Fruit fly (Drosophila melanogaster) whole organism, embryonic: ENCODE results near the gene CG17202.

Source experiments
- Atf-2 ChIP-seq: fragments of 200-800 bp; sonication (Bioruptor generic); optimal IDR thresholded peaks from 2 replicates; lab custom pipeline; 2016; ENCODE audit warnings: missing biosample characterization, missing genetic modification characterization
- B-H1 ChIP-seq: fragments of 200-800 bp; sonication (Bioruptor generic); IDR thresholded peaks from 3 replicates; pipeline ENCODE4 v1.3.6; 2022; ENCODE audit warnings: missing biosample characterization, missing genetic modification characterization
- CG12155 ChIP-seq: fragments of 200-800 bp; sonication (Bioruptor generic); optimal IDR thresholded peaks from 3 replicates; lab custom pipeline; 2016; ENCODE audit warnings: missing biosample characterization, missing genetic modification characterization
- CG1233 ChIP-seq: fragments of 200-800 bp; sonication (Bioruptor generic); optimal IDR thresholded peaks from 4 replicates; lab custom pipeline; 2018; ENCODE audit warnings: missing biosample characterization, mild to moderate bottlenecking, missing genetic modification characterization
- CG13296 ChIP-seq: fragments of 200-800 bp; sonication (Bioruptor generic); optimal IDR thresholded peaks from 3 replicates; lab custom pipeline; 2018; ENCODE audit warnings: missing biosample characterization, mild to moderate bottlenecking, missing genetic modification characterization
- CG14710 ChIP-seq: fragments of 200-800 bp; sonication (Bioruptor generic); optimal IDR thresholded peaks from 3 replicates; lab custom pipeline; 2019; ENCODE audit warnings: missing biosample characterization, mild to moderate bottlenecking, missing genetic modification characterization, moderate library complexity
- CG15514 ChIP-seq: fragments of 200-800 bp; sonication (Bioruptor generic); optimal IDR thresholded peaks from 3 replicates; lab custom pipeline; 2017; ENCODE audit warnings: missing biosample characterization, missing genetic modification characterization, mild to moderate bottlenecking, moderate library complexity, missing genetic modification reagents
- CG17361 ChIP-seq: fragments of 200-800 bp; sonication (Bioruptor generic); IDR thresholded peaks from 3 replicates; pipeline ENCODE4 v1.3.6; 2022; ENCODE audit warnings: missing biosample characterization, missing genetic modification characterization
- CG17385 ChIP-seq: fragments of 200-800 bp; sonication (Bioruptor generic); optimal IDR thresholded peaks from 3 replicates; lab custom pipeline; 2018; ENCODE audit warnings: missing biosample characterization, mild to moderate bottlenecking, missing genetic modification characterization
- CG31224 ChIP-seq: fragments of 200-800 bp; sonication (Bioruptor generic); IDR thresholded peaks from 2 replicates; pipeline ENCODE4 v1.3.6; 2022; ENCODE audit warnings: missing biosample characterization, missing genetic modification characterization
- CG34224 ChIP-seq: fragments of 200-800 bp; sonication (Bioruptor generic); IDR thresholded peaks from 3 replicates; pipeline ENCODE4 v1.3.6; 2022; ENCODE audit warnings: missing biosample characterization, missing genetic modification characterization; ENCODE audit not compliant: partially characterized antibody
- CG4404 ChIP-seq: fragments of 200-800 bp; sonication (Bioruptor generic); IDR thresholded peaks from 2 replicates; pipeline ENCODE4 v1.3.6; 2022; ENCODE audit warnings: missing biosample characterization, missing genetic modification characterization
- CG5180 ChIP-seq: fragments of 200-800 bp; sonication (Bioruptor generic); optimal IDR thresholded peaks from 3 replicates; lab custom pipeline; 2017; ENCODE audit warnings: missing biosample characterization, missing genetic modification characterization, mild to moderate bottlenecking, moderate library complexity, missing genetic modification reagents
- CG6765 ChIP-seq: fragments of 200-800 bp; sonication (Bioruptor generic); optimal IDR thresholded peaks from 3 replicates; lab custom pipeline; 2017; ENCODE audit warnings: missing biosample characterization, mild to moderate bottlenecking, missing genetic modification characterization
- CG7271 ChIP-seq: fragments of 200-800 bp; sonication (Bioruptor generic); optimal IDR thresholded peaks from 2 replicates; lab custom pipeline; 2018; ENCODE audit warnings: missing biosample characterization, mild to moderate bottlenecking, missing genetic modification characterization, moderate library complexity
- CG8281 ChIP-seq: fragments of 200-800 bp; sonication (Bioruptor generic); optimal IDR thresholded peaks from 2 replicates; lab custom pipeline; 2018; ENCODE audit warnings: missing biosample characterization, mild to moderate bottlenecking, missing genetic modification characterization, moderate library complexity
- Dip3 ChIP-seq: fragments of 200-800 bp; sonication (Bioruptor generic); optimal IDR thresholded peaks from 3 replicates; lab custom pipeline; 2016; ENCODE audit warnings: missing biosample characterization, missing genetic modification characterization
- Dll ChIP-seq: fragments of 200-800 bp; sonication (Bioruptor generic); IDR thresholded peaks from 4 replicates; pipeline ENCODE4 v1.3.6; 2022; ENCODE audit warnings: missing biosample characterization, missing genetic modification characterization; ENCODE audit not compliant: partially characterized antibody
- Dp ChIP-seq: fragments of 200-800 bp; sonication (Bioruptor generic); optimal IDR thresholded peaks from 2 replicates; lab custom pipeline; 2018; ENCODE audit warnings: missing biosample characterization, mild to moderate bottlenecking, missing genetic modification characterization, moderate library complexity
- E2f2 ChIP-seq: fragments of 200-800 bp; sonication (Bioruptor generic); IDR thresholded peaks from 2 replicates; pipeline ENCODE4 v1.3.6; 2022; ENCODE audit warnings: missing biosample characterization, missing genetic modification characterization
- Ets97D ChIP-seq: fragments of 200-800 bp; sonication (Bioruptor generic); optimal IDR thresholded peaks from 3 replicates; lab custom pipeline; 2016; ENCODE audit warnings: missing biosample characterization, missing genetic modification characterization
- Fer3 ChIP-seq: fragments of 200-800 bp; sonication (Bioruptor generic); optimal IDR thresholded peaks from 2 replicates; lab custom pipeline; 2018; ENCODE audit warnings: missing biosample characterization, mild to moderate bottlenecking, missing genetic modification characterization, moderate library complexity
- HLH4C ChIP-seq: fragments of 200-800 bp; sonication (Bioruptor generic); IDR thresholded peaks from 3 replicates; pipeline ENCODE4 v1.3.6; 2022; ENCODE audit warnings: missing biosample characterization, missing genetic modification characterization; ENCODE audit not compliant: partially characterized antibody
- Hr3 ChIP-seq: fragments of 200-800 bp; sonication (Bioruptor generic); optimal IDR thresholded peaks from 3 replicates; lab custom pipeline; 2016; ENCODE audit warnings: missing biosample characterization, missing genetic modification characterization
- Lim3 ChIP-seq: fragments of 200-800 bp; sonication (Bioruptor generic); IDR thresholded peaks from 2 replicates; pipeline ENCODE4 v1.3.6; 2022; ENCODE audit warnings: missing biosample characterization, missing genetic modification characterization
- NC2β ChIP-seq: fragments of 200-800 bp; sonication (Bioruptor generic); optimal IDR thresholded peaks from 2 replicates; lab custom pipeline; 2016; ENCODE audit warnings: missing biosample characterization, missing genetic modification characterization
- Neu2 ChIP-seq: fragments of 200-800 bp; sonication (Bioruptor generic); optimal IDR thresholded peaks from 3 replicates; lab custom pipeline; 2016; ENCODE audit warnings: missing biosample characterization, missing genetic modification characterization, borderline replicate concordance
- NfI ChIP-seq: fragments of 200-800 bp; sonication (Bioruptor generic); optimal IDR thresholded peaks from 3 replicates; lab custom pipeline; 2018; ENCODE audit warnings: missing biosample characterization, mild to moderate bottlenecking, missing genetic modification characterization, moderate library complexity
- Scr ChIP-seq: fragments of 200-800 bp; sonication (Bioruptor generic); IDR thresholded peaks from 2 replicates; pipeline ENCODE4 v1.3.6; 2022; ENCODE audit warnings: missing biosample characterization, missing genetic modification characterization; ENCODE audit not compliant: partially characterized antibody
- Ssrp ChIP-seq: fragments of 200-800 bp; sonication (Bioruptor generic); optimal IDR thresholded peaks from 2 replicates; lab custom pipeline; 2018; ENCODE audit warnings: missing biosample characterization, mild to moderate bottlenecking, missing genetic modification characterization, moderate library complexity
- TFAM ChIP-seq: fragments of 200-800 bp; sonication (Bioruptor generic); optimal IDR thresholded peaks from 2 replicates; lab custom pipeline; 2017; ENCODE audit warnings: missing biosample characterization, missing genetic modification characterization, inconsistent platforms
- abd-A ChIP-seq: fragments of 200-800 bp; sonication (Bioruptor generic); optimal IDR thresholded peaks from 3 replicates; lab custom pipeline; 2019; ENCODE audit warnings: missing biosample characterization, mild to moderate bottlenecking, missing genetic modification characterization, moderate library complexity
- h ChIP-seq: fragments of >200 bp; optimal IDR thresholded peaks from 2 replicates; lab custom pipeline; 2017
- inv ChIP-seq: fragments of 200-800 bp; sonication (Bioruptor generic); IDR thresholded peaks from 2 replicates; pipeline ENCODE4 v1.3.6; 2022; ENCODE audit warnings: missing biosample characterization, missing genetic modification characterization; ENCODE audit not compliant: partially characterized antibody
- lbe ChIP-seq: fragments of 200-800 bp; sonication (Bioruptor generic); optimal IDR thresholded peaks from 2 replicates; lab custom pipeline; 2016; ENCODE audit warnings: missing biosample characterization, mild to moderate bottlenecking, missing genetic modification characterization
- lmd ChIP-seq: fragments of 200-800 bp; sonication (Bioruptor generic); IDR thresholded peaks from 2 replicates; pipeline ENCODE4 v1.3.6; 2022; ENCODE audit warnings: missing biosample characterization, missing genetic modification characterization
- lov ChIP-seq, 2 experiments: fragments of 200-800 bp in 1 of 2; fragments of >200 bp in 1 of 2; sonication (Bioruptor generic) in 1 of 2; IDR thresholded peaks in 1 of 2; optimal IDR thresholded peaks in 1 of 2; 2 replicates in 1 of 2; 3 replicates in 1 of 2; pipeline versions ENCODE4 v1.3.6 to Lab custom; 2017 to 2022; ENCODE audit warnings: missing biosample characterization in 1 of 2, missing genetic modification characterization in 1 of 2
- mld ChIP-seq: fragments of 200-800 bp; sonication (Bioruptor generic); IDR thresholded peaks from 3 replicates; pipeline ENCODE4 v1.3.6; 2022; ENCODE audit warnings: missing biosample characterization, missing genetic modification characterization; ENCODE audit not compliant: partially characterized antibody
- nerfin-2 ChIP-seq: fragments of 200-800 bp; sonication (Bioruptor generic); IDR thresholded peaks from 2 replicates; pipeline ENCODE4 v1.3.6; 2022; ENCODE audit warnings: missing biosample characterization, missing genetic modification characterization; ENCODE audit not compliant: partially characterized antibody
- nom ChIP-seq: fragments of 200-800 bp; sonication (Bioruptor generic); optimal IDR thresholded peaks from 2 replicates; lab custom pipeline; 2017; ENCODE audit warnings: missing biosample characterization, missing genetic modification characterization, mild to moderate bottlenecking, moderate library complexity, missing genetic modification reagents
- pzg ChIP-seq: fragments of 200-800 bp; sonication (Bioruptor generic); optimal IDR thresholded peaks from 3 replicates; lab custom pipeline; 2018; ENCODE audit warnings: missing biosample characterization, mild to moderate bottlenecking, missing genetic modification characterization, moderate library complexity
- repo ChIP-seq: fragments of 200-800 bp; sonication (Bioruptor generic); optimal IDR thresholded peaks from 2 replicates; lab custom pipeline; 2016; ENCODE audit warnings: missing biosample characterization, missing genetic modification characterization
- schlank ChIP-seq: fragments of 200-800 bp; sonication (Bioruptor generic); optimal IDR thresholded peaks from 2 replicates; lab custom pipeline; 2018; ENCODE audit warnings: missing biosample characterization, mild to moderate bottlenecking, missing genetic modification characterization
- sima ChIP-seq: fragments of 200-800 bp; sonication (Bioruptor generic); optimal IDR thresholded peaks from 2 replicates; lab custom pipeline; 2016; ENCODE audit warnings: missing biosample characterization, missing genetic modification characterization
- stwl ChIP-seq: fragments of 200-800 bp; sonication (Bioruptor generic); optimal IDR thresholded peaks from 3 replicates; lab custom pipeline; 2018; ENCODE audit warnings: missing biosample characterization, mild to moderate bottlenecking, missing genetic modification characterization, moderate library complexity
- tna ChIP-seq: fragments of 200-800 bp; sonication (Bioruptor generic); IDR thresholded peaks from 2 replicates; pipeline ENCODE4 v1.3.6; 2022; ENCODE audit warnings: missing biosample characterization, missing genetic modification characterization; ENCODE audit not compliant: partially characterized antibody
- ttk ChIP-seq: fragments of 200-800 bp; sonication (Bioruptor generic); IDR thresholded peaks from 2 replicates; pipeline ENCODE4 v2.1.2; 2022; ENCODE audit warnings: missing biosample characterization, missing genetic modification characterization
- unc-4 ChIP-seq: fragments of 200-800 bp; sonication (Bioruptor generic); IDR thresholded peaks from 2 replicates; pipeline ENCODE4 v1.3.6; 2022; ENCODE audit warnings: missing biosample characterization, missing genetic modification characterization; ENCODE audit not compliant: partially characterized antibody
- wek ChIP-seq: fragments of 200-800 bp; sonication (Bioruptor generic); optimal IDR thresholded peaks from 3 replicates; lab custom pipeline; 2018; ENCODE audit warnings: missing biosample characterization, mild to moderate bottlenecking, missing genetic modification characterization, moderate library complexity

The CG17202 gene

DNA sequence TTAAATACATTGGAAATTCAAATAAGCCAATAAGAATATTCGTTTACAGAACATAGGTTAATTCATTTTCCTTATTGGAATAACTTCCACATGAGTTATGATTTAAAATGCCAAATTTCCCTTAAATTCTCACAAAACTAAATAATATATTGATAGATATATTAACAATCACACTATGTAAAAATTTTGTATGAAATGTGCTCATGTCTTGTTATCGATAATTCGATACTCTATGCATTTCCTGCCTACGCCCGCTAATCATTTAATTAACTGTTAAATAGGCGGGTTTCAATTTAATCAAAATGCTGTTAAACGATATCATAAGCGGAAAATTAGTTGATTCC, 3.7 kb downstream of the CG17202 start, which contains the start of gene NANS:
Gene NANS (plus strand): TSS at position 269 of the 344 bp plus-strand sequence.
- TF ChIP-seq HLH4C (GFP tag; lab: Robert Waterston, UW) (peak; percentile 41; the same call in 1 of the 3 replicates), Atf-2 (no peak), wek (GFP tag; lab: Kevin White, UChicago) (no peak), nom (GFP tag; lab: Kevin White, UChicago) (no peak), nerfin-2 (GFP tag; lab: Robert Waterston, UW) (peak; percentile 38; the same call in 1 of the 2 replicates), CG34224 (GFP tag; lab: Robert Waterston, UW) (peak; percentile 65), Ssrp (tag; lab: Kevin White, UChicago) (no peak), Neu2 (GFP tag; lab: Kevin White, UChicago) (no peak), Ets97D (GFP tag; lab: Kevin White, UChicago) (no peak), mld (GFP tag; lab: Robert Waterston, UW) (0 out of 3 replicates have a peak, but pooled peaks have one; percentile 5), CG4404 (GFP tag; lab: Robert Waterston, UW) (no peak), CG17385 (GFP tag; lab: Kevin White, UChicago) (peak; percentile 21), stwl (peak; percentile 6), CG31224 (GFP tag; lab: Robert Waterston, UW) (no peak), CG8281 (tag; lab: Kevin White, UChicago) (no peak), pzg (GFP tag; lab: Kevin White, UChicago) (no peak), CG6765 (GFP tag; lab: Kevin White, UChicago) (peak; percentile 3), Dip3 (GFP tag; lab: Kevin White, UChicago) (no peak), abd-A (tag; lab: Kevin White, UChicago) (no peak), inv (0 out of 2 replicates have a peak, but pooled peaks have one; percentile 4), E2f2 (GFP tag; lab: Robert Waterston, UW) (peak; percentile 57), sima (GFP tag; lab: Kevin White, UChicago) (no peak), Fer3 (tag; lab: Kevin White, UChicago) (peak; percentile 9), lmd (GFP tag; lab: Robert Waterston, UW) (no peak), Hr3 (GFP tag; lab: Kevin White, UChicago) (no peak), Dll (peak; percentile 44; the same call in 1 of the 4 replicates), CG12155 (GFP tag; lab: Kevin White, UChicago) (no peak), CG7271 (tag; lab: Kevin White, UChicago) (no peak), repo (GFP tag; lab: Kevin White, UChicago) (no peak), CG5180 (GFP tag; lab: Kevin White, UChicago) (no peak), Lim3 (GFP tag; lab: Robert Waterston, UW) (no peak), tna (GFP tag; lab: Robert Waterston, UW) (0 out of 2 replicates have a peak, but pooled peaks have one; percentile 31), schlank (tag; lab: Kevin White, UChicago) (no peak), CG13296 (GFP tag; lab: Kevin White, UChicago) (peak; percentile 5), h (no peak), lbe (peak; percentile 17), CG15514 (peak; percentile 34), CG17361 (GFP tag; lab: Robert Waterston, UW) (peak; percentile 20), CG1233 (GFP tag; lab: Kevin White, UChicago) (no peak), Dp (GFP tag; lab: Kevin White, UChicago) (peak; percentile 27), Scr (GFP tag; lab: Robert Waterston, UW) (peak; percentile 47; the same call in 1 of the 2 replicates), B-H1 (GFP tag; lab: Robert Waterston, UW) (no peak), ttk (GFP tag; lab: Robert Waterston, UW) (no peak), unc-4 (0 out of 2 replicates have a peak, but pooled peaks have one; percentile 27), NfI (peak; percentile 8), CG14710 (peak; percentile 5), NC2β (no peak), lov (optimal IDR thresholded peaks at IDR 0.05; lab: Kevin White, UChicago) (no peak), lov (GFP tag; IDR thresholded peaks at IDR 0.05; lab: Robert Waterston, UW) (no peak), TFAM (GFP tag; lab: Kevin White, UChicago) (no peak)
